Fruit fly (Drosophila melanogaster) whole organism, adult: ENCODE measurements around the gene CG42553.

Experiments used
- CG11617 ChIP-seq: fragments of 200-800 bp; sonication (Bioruptor generic); optimal IDR thresholded peaks from 2 replicates; lab custom pipeline; 2017; ENCODE audit warnings: mild to moderate bottlenecking, missing biosample characterization, missing genetic modification reagents, missing genetic modification characterization
- CG12768 ChIP-seq: fragments of 200-800 bp; sonication (Bioruptor generic); optimal IDR thresholded peaks from 2 replicates; lab custom pipeline; 2017; ENCODE audit warnings: missing biosample characterization, missing genetic modification characterization, mild to moderate bottlenecking, moderate library complexity, missing genetic modification reagents
- CG14711 ChIP-seq: fragments of 200-800 bp; sonication (Bioruptor generic); optimal IDR thresholded peaks from 2 replicates; lab custom pipeline; 2018; ENCODE audit warnings: missing biosample characterization, mild to moderate bottlenecking, missing genetic modification characterization, moderate library complexity
- CG1620 ChIP-seq: fragments of 200-800 bp; sonication (Bioruptor generic); optimal IDR thresholded peaks from 2 replicates; lab custom pipeline; 2016; ENCODE audit warnings: missing biosample characterization, missing genetic modification characterization
- CG33017 ChIP-seq: fragments of 200-800 bp; sonication (Bioruptor generic); optimal IDR thresholded peaks from 2 replicates; lab custom pipeline; 2018; ENCODE audit warnings: missing biosample characterization, mild to moderate bottlenecking, missing genetic modification characterization, moderate library complexity
- CG5204 ChIP-seq: fragments of 200-800 bp; sonication (Bioruptor generic); optimal IDR thresholded peaks from 2 replicates; lab custom pipeline; 2016; ENCODE audit warnings: missing biosample characterization, missing genetic modification characterization
- CG7045 ChIP-seq: fragments of 200-800 bp; sonication (Bioruptor generic); optimal IDR thresholded peaks from 2 replicates; lab custom pipeline; 2017; ENCODE audit warnings: missing biosample characterization, mild to moderate bottlenecking, missing genetic modification characterization
- CG7101 ChIP-seq: fragments of 200-800 bp; sonication (Bioruptor generic); optimal IDR thresholded peaks from 2 replicates; lab custom pipeline; 2018; ENCODE audit warnings: missing biosample characterization, mild to moderate bottlenecking, missing genetic modification characterization, moderate library complexity
- Clk ChIP-seq: fragments of 200-800 bp; sonication (Bioruptor generic); optimal IDR thresholded peaks from 2 replicates; lab custom pipeline; 2017; ENCODE audit warnings: missing biosample characterization, missing genetic modification characterization
- Crg-1 ChIP-seq: fragments of 200-800 bp; sonication (Bioruptor generic); optimal IDR thresholded peaks from 2 replicates; lab custom pipeline; 2016; ENCODE audit warnings: missing biosample characterization, missing genetic modification characterization
- Hr96 ChIP-seq: fragments of 200-800 bp; sonication (Bioruptor generic); optimal IDR thresholded peaks from 2 replicates; lab custom pipeline; 2016; ENCODE audit warnings: missing biosample characterization, missing genetic modification characterization
- Mnt ChIP-seq: fragments of 200-800 bp; sonication (Bioruptor generic); optimal IDR thresholded peaks from 2 replicates; lab custom pipeline; 2016; ENCODE audit warnings: missing biosample characterization, mild to moderate bottlenecking, missing genetic modification characterization
- bab1 ChIP-seq: fragments of 200-800 bp; sonication (Bioruptor generic); optimal IDR thresholded peaks from 3 replicates; lab custom pipeline; 2019; ENCODE audit warnings: missing biosample characterization, mild to moderate bottlenecking, missing genetic modification characterization, moderate library complexity
- cic ChIP-seq: fragments of 200-800 bp; sonication (Bioruptor generic); optimal IDR thresholded peaks from 2 replicates; lab custom pipeline; 2017; ENCODE audit warnings: missing biosample characterization, mild to moderate bottlenecking, missing genetic modification characterization, moderate library complexity
- cnc ChIP-seq, 2 experiments: fragments of >200 bp; optimal IDR thresholded peaks; 2 replicates each; lab custom pipeline; 2017
- kay ChIP-seq: fragments of 200-800 bp; sonication (Bioruptor generic); peaks from one replicate; lab custom pipeline; 2016; ENCODE audit warnings: missing biosample characterization, missing genetic modification characterization, borderline replicate concordance
- ovo ChIP-seq: fragments of 200-800 bp; sonication (Bioruptor generic); optimal IDR thresholded peaks from 2 replicates; lab custom pipeline; 2016; ENCODE audit warnings: missing biosample characterization, missing genetic modification characterization
- pad ChIP-seq: fragments of 200-800 bp; sonication (Bioruptor generic); optimal IDR thresholded peaks from 3 replicates; lab custom pipeline; 2017; ENCODE audit warnings: missing biosample characterization, missing genetic modification characterization, mild to moderate bottlenecking, moderate library complexity, missing genetic modification reagents
- tj ChIP-seq: fragments of 200-800 bp; sonication (Bioruptor generic); optimal IDR thresholded peaks from 3 replicates; lab custom pipeline; 2017; ENCODE audit warnings: missing biosample characterization, mild to moderate bottlenecking, missing genetic modification characterization, moderate library complexity
- toe ChIP-seq: fragments of 200-800 bp; sonication (Bioruptor generic); optimal IDR thresholded peaks from 2 replicates; lab custom pipeline; 2016; ENCODE audit warnings: missing biosample characterization, missing genetic modification characterization

Gene CG42553

DNA sequence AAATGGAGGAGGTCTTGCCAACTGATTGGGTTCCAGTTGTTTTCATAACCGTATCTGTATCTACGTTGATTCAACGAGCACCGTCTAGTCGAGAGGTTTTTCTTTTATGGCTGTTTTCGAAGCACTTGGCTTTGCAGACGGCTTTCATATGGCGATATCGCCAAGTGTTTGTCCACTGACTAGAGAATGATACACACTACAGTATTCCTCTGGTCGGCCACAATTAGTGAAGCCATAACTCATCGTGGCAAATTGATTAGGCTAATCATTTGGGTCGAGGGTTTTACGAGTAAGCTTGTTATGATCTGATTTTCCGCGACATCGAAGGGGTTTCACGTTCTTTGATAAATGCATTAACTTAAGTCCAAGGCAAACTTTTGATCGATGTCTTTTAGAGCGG lies 42.8 kb downstream of the CG42553 start:
- TF ChIP-seq Clk (no peak), CG12768 (GFP tag; lab: Kevin White, UChicago) (peak; percentile 48), kay (peak; percentile 27), cic (GFP tag; lab: Kevin White, UChicago) (peak; percentile 87)

DNA sequence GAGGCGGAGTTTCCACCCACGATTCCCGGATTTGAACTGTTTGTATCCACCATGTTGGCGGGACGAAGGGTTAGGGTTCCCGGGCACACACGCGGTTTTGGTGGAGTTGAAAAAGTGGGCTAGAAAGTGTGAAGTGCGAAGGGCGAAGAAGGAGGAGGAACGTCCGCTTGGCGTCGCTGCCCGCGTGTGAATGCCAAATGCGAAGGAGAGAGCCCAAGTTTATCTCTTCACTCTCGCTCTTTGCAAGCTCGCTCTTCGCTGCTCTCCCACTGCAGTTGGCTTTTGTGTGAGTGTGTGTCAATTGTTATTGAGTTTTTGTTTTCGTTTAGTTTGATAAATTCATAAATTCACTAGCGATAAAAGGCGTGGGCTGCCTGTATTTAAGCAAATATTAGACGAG lies 47.0 kb downstream of the CG42553 start:
- TF ChIP-seq bab1 (GFP tag; lab: Kevin White, UChicago) (peak; percentile 44), CG1620 (peak; percentile 16), Hr96 (GFP tag; lab: Kevin White, UChicago) (peak; percentile 10), CG5204 (no peak), Mnt (GFP tag; lab: Kevin White, UChicago) (peak; percentile 21)

DNA sequence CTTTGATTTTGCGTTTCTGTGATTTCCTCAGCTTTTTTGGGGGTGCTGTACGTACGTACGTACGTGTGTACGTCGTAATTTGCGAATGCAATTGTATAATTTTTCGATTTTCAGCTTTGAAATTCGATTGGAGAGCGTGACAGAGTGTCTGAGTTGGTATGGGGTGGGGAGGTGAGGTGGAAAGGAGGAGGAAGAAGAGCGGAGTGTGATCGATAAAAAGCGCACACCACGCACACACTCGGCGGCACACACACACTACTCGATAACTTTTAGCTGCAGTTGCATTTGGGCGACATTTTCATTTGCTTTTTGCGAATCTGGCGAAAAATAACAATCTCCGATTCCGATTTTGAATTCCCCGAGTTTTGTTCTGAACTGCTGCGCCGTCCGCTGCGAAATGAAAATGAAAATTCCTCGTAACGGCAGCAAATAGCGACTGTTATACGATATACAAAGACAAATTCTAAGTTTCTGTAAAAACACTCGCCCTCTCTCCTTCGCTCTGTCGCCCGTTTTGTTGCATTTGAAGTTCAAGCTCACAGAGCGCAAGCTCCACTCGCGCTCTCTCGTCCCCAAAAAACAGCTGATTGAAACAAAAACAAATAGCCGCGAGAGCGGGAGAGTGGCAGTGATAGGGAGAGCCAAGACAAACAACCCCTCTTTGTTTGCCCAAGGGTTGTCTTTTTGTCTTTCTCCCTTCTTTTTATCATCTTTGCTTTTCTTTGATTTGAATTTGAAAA lies 47.8 kb downstream of the CG42553 start, which contains the start of gene CG13907:
Gene CG13907, minus strand, starts transcription at position 518 of the 740 bp plus-strand sequence.
- peak; percentile 13 for TF ChIP-seq CG11617 (GFP tag; lab: Kevin White, UChicago)
- TF ChIP-seq Mnt (GFP tag; lab: Kevin White, UChicago) = peak; percentile 57
- peak; percentile 35 for TF ChIP-seq bab1 (GFP tag; lab: Kevin White, UChicago)
- TF ChIP-seq CG14711 (tag; lab: Kevin White, UChicago) = no peak
- peak; percentile 40 for TF ChIP-seq CG33017
- TF ChIP-seq pad (GFP tag; lab: Kevin White, UChicago) = peak; percentile 10
- TF ChIP-seq toe = peak; percentile 17
- TF ChIP-seq kay = no peak
- TF ChIP-seq CG12768 (GFP tag; lab: Kevin White, UChicago) = peak; percentile 59
- TF ChIP-seq Crg-1 = peak; percentile 16
- peak; percentile 35 for TF ChIP-seq CG7101 (tag; lab: Kevin White, UChicago)
- peak; percentile 46 for TF ChIP-seq cic (GFP tag; lab: Kevin White, UChicago)
- peak; percentile 36 for TF ChIP-seq ovo
- peak; percentile 56 for TF ChIP-seq Clk
- TF ChIP-seq CG1620 = peak; percentile 32
- TF ChIP-seq cnc (optimal IDR thresholded peaks at IDR 0.05; lab: Kevin White, UChicago) = no peak
- peak; percentile 28 for TF ChIP-seq CG7045 (GFP tag; lab: Kevin White, UChicago)
- peak; percentile 92 for TF ChIP-seq tj
- no peak for TF ChIP-seq Hr96 (GFP tag; lab: Kevin White, UChicago)
- TF ChIP-seq CG5204 = no peak

DNA sequence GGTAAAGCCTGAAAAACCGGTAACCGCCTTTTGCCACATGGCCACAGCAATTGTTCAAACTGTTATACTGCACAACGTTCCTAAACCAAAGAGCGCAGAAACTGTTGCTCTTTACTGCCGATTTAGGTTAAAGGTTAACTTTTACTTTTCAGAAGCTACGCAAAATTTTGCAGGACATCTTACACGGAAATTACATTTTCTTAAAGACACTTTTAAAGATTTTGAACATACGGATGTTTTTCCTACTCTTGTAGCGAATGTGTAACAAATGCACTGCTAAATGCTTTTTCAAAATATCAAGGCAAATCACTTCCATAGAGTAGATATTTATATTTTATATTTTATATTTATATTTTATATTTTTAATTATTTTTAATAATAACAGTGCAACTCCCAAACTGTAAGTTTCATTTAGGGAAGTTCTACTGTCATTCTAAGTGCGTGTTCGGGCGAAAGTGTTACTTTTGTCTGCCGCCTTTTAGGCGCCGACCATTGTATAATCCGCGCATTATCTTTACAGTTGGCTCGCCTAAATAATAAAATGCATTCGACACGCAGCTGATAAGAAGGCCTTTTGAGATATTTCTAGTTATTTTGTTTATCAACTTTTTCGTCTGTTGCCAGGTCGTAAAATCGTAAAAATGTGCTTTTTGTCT lies 48.5 kb downstream of the CG42553 start:
- TF ChIP-seq pad (GFP tag; lab: Kevin White, UChicago) = no peak
- TF ChIP-seq CG7045 (GFP tag; lab: Kevin White, UChicago) = peak; percentile 22
- no peak for TF ChIP-seq bab1 (GFP tag; lab: Kevin White, UChicago)
- no peak for TF ChIP-seq Crg-1
- TF ChIP-seq ovo = no peak
- peak; percentile 76 for TF ChIP-seq kay

DNA sequence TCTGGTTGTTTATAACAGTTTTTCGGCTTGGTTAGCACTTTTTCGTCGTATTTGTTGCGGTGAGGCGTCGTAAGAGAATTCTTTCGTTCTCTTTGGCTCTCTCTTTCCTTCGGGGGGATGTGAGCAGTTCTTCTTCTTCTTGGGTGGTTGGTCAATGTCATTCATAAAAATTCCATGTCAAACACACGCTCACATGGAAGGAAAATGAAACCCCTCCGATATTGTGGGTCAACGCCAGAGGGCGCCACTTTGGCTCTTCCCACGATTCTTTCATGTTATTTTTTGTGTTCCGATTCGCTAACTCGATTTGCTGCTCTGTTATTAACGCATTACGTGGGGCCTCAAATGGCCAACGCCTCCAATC lies 49.0 kb downstream of the CG42553 start:
- TF ChIP-seq CG5204 (no peak), Mnt (GFP tag; lab: Kevin White, UChicago) (no peak), CG14711 (tag; lab: Kevin White, UChicago) (no peak), tj (peak; percentile 11)

DNA sequence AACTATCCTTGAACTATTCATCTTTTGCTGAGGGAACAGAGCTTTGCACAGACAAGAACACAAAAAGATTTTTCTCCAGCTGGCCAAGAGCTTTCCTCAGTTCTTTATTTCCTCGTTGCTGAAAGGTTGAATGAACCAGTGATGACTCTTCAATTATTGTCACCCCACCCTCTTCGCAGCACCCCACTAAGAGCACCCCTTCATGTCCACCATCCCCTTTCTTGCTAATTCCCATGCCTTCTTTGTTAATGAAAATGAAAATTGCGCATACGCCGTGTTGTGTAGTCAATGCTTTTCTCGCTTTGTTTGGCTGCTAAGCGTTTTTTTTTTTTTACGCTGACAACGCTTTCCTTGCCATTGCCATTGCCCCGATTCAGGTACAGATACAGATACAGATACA lies 49.9 kb downstream of the CG42553 start:
- TF ChIP-seq tj = peak; percentile 83
- TF ChIP-seq bab1 (GFP tag; lab: Kevin White, UChicago) = no peak

DNA sequence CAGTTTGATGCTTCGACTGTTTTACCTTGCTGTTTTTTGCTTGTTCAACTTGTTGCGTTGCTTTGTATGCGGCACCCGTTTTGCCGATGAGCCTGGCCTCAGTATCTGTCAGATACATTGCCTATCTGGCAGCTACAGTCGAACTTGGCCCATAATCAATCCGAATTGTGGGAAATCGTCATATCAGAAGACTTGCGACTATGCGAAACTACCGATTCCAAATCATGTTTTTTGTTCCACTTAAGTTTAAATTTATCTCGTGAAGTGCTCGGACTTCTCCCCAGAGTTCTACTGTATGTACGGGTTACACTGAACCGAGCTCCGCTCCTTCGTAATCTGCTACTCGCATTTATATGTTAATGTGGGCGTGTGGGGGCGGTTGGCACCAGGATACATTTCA lies 50.3 kb downstream of the CG42553 start:
- TF ChIP-seq toe (no peak), CG1620 (no peak), CG33017 (no peak), Mnt (GFP tag; lab: Kevin White, UChicago) (no peak), Crg-1 (no peak), ovo (no peak), cic (GFP tag; lab: Kevin White, UChicago) (no peak), CG14711 (tag; lab: Kevin White, UChicago) (no peak), CG7101 (tag; lab: Kevin White, UChicago) (no peak), pad (GFP tag; lab: Kevin White, UChicago) (no peak), kay (no peak)

DNA sequence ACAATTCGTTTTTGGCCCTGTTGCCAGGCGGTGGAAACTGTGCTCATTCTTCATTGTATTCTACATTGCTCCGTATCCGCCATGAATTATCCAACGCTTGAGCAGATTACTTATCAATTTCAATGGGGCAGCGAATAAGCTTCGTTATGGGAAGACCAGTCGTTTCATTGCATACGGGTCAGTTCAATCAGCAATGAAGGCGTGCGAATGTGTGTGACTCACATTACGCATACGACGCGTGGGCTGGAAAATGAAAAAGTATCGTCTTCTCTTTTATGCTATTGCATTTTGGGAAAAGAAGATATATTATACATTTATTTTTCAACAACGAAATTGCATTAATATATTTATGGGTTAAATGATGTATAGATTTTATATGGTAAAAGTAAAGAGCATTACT lies 51.1 kb downstream of the CG42553 start:
- TF ChIP-seq kay (peak; percentile 79), Crg-1 (no peak), bab1 (GFP tag; lab: Kevin White, UChicago) (no peak)
